Worm (Caenorhabditis elegans): ENCODE measurements around the gene vha-13.
"Not testable (repeated sequence)": the region's sequence is repeated elsewhere in the genome, so short reads cannot be mapped to it uniquely, and the experiment has no call there.

The vha-13 gene

ce11 chrV:14351629-14352028 lies at the start of gene vha-13:
Gene vha-13, plus strand, starts transcription at chrV:14351709.
- TF ChIP-seq sox-4 (tag; optimal IDR thresholded peaks at IDR 0.05), result no peak
- no peak for TF ChIP-seq lin-11 (tag; optimal IDR thresholded peaks at IDR 0.05)
- no peak for TF ChIP-seq nhr-11 (tag; optimal IDR thresholded peaks at IDR 0.05)
- TF ChIP-seq npax-4 (tag; optimal IDR thresholded peaks at IDR 0.05), result no peak
- TF ChIP-seq ref-2 (tag; optimal IDR thresholded peaks at IDR 0.05), result no peak
- TF ChIP-seq elt-2 (tag; optimal IDR thresholded peaks at IDR 0.05), result no peak
- TF ChIP-seq F13H6.1 (tag; optimal IDR thresholded peaks at IDR 0.05), result no peak
- TF ChIP-seq K02D7.2 (tag; optimal IDR thresholded peaks at IDR 0.05), result no peak
- no peak for TF ChIP-seq pax-1 (tag; optimal IDR thresholded peaks at IDR 0.05)
- no peak for TF ChIP-seq ceh-14 (tag; optimal IDR thresholded peaks at IDR 0.05)
- TF ChIP-seq hlh-30 (tag; optimal IDR thresholded peaks at IDR 0.05; ENCODE audit: insufficient read depth), result no peak
- TF ChIP-seq unc-42 (tag; optimal IDR thresholded peaks at IDR 0.05), result no peak
- no peak for TF ChIP-seq tbx-2 (tag; optimal IDR thresholded peaks at IDR 0.05)
- TF ChIP-seq ceh-34 (tag; optimal IDR thresholded peaks at IDR 0.05), result no peak
- TF ChIP-seq pha-4 (tag; optimal IDR thresholded peaks at IDR 0.05), result no peak
- TF ChIP-seq hlh-13 (GFP tag; optimal IDR thresholded peaks at IDR 0.05), result no peak
- no peak for TF ChIP-seq lim-6 (tag; optimal IDR thresholded peaks at IDR 0.05)
- TF ChIP-seq tbx-7 (tag; optimal IDR thresholded peaks at IDR 0.05), result no peak
- no peak for TF ChIP-seq odd-2 (tag; optimal IDR thresholded peaks at IDR 0.05)
- no peak for TF ChIP-seq Y22D7AL.16 (tag; optimal IDR thresholded peaks at IDR 0.05)

ce11 chrV:14306771-14307170 lies 44.7 kb upstream of the vha-13 start, which contains the start of gene spig-4:
Gene spig-4, minus strand, starts transcription at chrV:14306871.
- TF ChIP-seq unc-3 (GFP tag; conservative IDR thresholded peaks at IDR 0.05); unc-3 (tag; optimal IDR thresholded peaks at IDR 0.05); pat-9 (tag; optimal IDR thresholded peaks at IDR 0.05); T23F11.4 (GFP tag; optimal IDR thresholded peaks at IDR 0.05): not testable (repeated sequence)

ce11 chrV:14308164-14308563 lies 43.3 kb upstream of the vha-13 start, which contains the start of gene spig-5:
Gene spig-5, plus strand, starts transcription at chrV:14308464.
- TF ChIP-seq sox-2 (GFP tag; IDR thresholded peaks at IDR 0.05); lim-6 (tag; optimal IDR thresholded peaks at IDR 0.05); sdc-2 (tag; optimal IDR thresholded peaks at IDR 0.05): not testable (repeated sequence)

- TF ChIP-seq ceh-48 (tag; optimal IDR thresholded peaks at IDR 0.05); mec-3 (tag; optimal IDR thresholded peaks at IDR 0.05; ENCODE audit: borderline replicate concordance); ref-2 (tag; optimal IDR thresholded peaks at IDR 0.05): not testable (repeated sequence)
These were observed 41.9 kb upstream of the vha-13 start, which contains the start of gene F14D7.14 for ce11 chrV:14309632-14310031. Gene F14D7.14, plus strand, starts transcription at chrV:14309932.

DNA sequence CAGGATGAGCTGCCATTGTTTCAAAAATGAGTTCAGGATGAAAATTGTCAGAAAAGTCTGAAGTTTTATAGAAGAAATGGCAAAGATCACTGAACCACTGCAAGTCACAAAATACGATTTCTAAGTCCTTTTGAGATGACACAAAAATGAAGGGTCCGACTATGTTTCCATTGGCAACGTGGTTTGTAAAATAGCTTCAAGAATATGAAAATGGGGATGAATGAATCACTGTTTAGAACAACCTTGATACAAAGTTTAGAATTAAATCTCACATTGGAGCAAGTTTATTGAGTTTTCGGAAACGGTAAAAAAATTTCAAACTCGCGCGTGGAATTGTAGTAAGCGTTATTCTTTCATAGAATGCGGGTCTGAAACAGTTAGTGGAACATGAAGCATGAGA lies 40.4 kb upstream of the vha-13 start, which contains the start of gene ddn-3:
Gene ddn-3 (minus strand): TSS at position 101 of the 400 bp plus-strand sequence.
- TF ChIP-seq odd-2 (tag; optimal IDR thresholded peaks at IDR 0.05), result no peak
- no peak for TF ChIP-seq tbx-7 (tag; optimal IDR thresholded peaks at IDR 0.05)
- TF ChIP-seq ama-1 (optimal IDR thresholded peaks at IDR 0.05), result no peak
- TF ChIP-seq C38D4.7 (GFP tag; optimal IDR thresholded peaks at IDR 0.05), result no peak
- TF ChIP-seq ceh-6 (GFP tag; optimal IDR thresholded peaks at IDR 0.05), result no peak
- TF ChIP-seq unc-55 (GFP tag; optimal IDR thresholded peaks at IDR 0.05), result no peak
- no peak for TF ChIP-seq pqm-1 (tag; optimal IDR thresholded peaks at IDR 0.05)

DNA sequence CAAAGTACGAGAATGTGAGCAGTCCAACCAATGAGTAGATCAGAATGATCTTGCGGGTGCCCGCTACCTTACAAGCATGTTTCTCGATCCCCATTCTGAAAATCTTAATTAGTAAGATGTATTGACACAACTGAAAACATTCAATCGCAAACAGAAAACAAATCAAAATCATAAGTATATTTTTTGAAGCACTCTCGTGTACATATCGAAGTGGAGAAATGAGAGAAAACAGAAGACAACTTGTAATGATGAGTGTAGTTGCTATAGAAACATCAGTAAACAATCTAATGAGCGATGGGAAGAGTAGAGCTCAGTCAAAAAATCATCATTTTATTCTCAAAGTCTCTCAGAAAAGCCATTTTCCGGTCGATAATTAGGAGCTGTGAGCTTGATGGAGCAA lies 38.8 kb upstream of the vha-13 start, which contains the start of gene F14D7.8:
Gene F14D7.8 (minus strand): TSS at position 101 of the 400 bp plus-strand sequence.
- TF ChIP-seq ceh-18 (tag; optimal IDR thresholded peaks at IDR 0.05) (no peak), pat-9 (tag; optimal IDR thresholded peaks at IDR 0.05) (no peak), unc-42 (tag; optimal IDR thresholded peaks at IDR 0.05) (no peak), eyg-1 (tag; optimal IDR thresholded peaks at IDR 0.05) (no peak), ttx-3 (tag; optimal IDR thresholded peaks at IDR 0.05) (no peak), ceh-22 (tag; optimal IDR thresholded peaks at IDR 0.05) (no peak), C38D4.7 (GFP tag; optimal IDR thresholded peaks at IDR 0.05) (no peak), K02D7.2 (tag; optimal IDR thresholded peaks at IDR 0.05) (no peak), che-1 (tag; optimal IDR thresholded peaks at IDR 0.05) (no peak), sox-2 (GFP tag; IDR thresholded peaks at IDR 0.05) (no peak), ceh-2 (tag; optimal IDR thresholded peaks at IDR 0.05) (no peak), C08G9.2 (tag; optimal IDR thresholded peaks at IDR 0.05) (no peak), ceh-9 (tag; optimal IDR thresholded peaks at IDR 0.05) (no peak), ceh-30 (tag; optimal IDR thresholded peaks at IDR 0.05) (no peak), ceh-19 (GFP tag; optimal IDR thresholded peaks at IDR 0.05) (no peak), nfya-1 (tag; optimal IDR thresholded peaks at IDR 0.05) (no peak), mec-3 (tag; optimal IDR thresholded peaks at IDR 0.05; ENCODE audit: borderline replicate concordance) (no peak), tbx-7 (tag; optimal IDR thresholded peaks at IDR 0.05) (no peak)
